Worm (Caenorhabditis elegans) whole organism, midembryonic: Measurements from ENCODE around the gene F17H10.4.

Experiments used
- T22C8.4 ChIP-seq: fragments of 200-800 bp; sonication (Bioruptor generic); IDR thresholded peaks from 2 replicates; pipeline ENCODE4 v1.3.6; 2022; ENCODE audit warnings: missing genetic modification characterization, missing compliant biosample characterization
- flt-1 ChIP-seq: fragments of 200-800 bp; sonication (Bioruptor generic); IDR thresholded peaks from 2 replicates; pipeline ENCODE4 v1.3.6; 2022; ENCODE audit warnings: missing genetic modification characterization, missing compliant biosample characterization
- klf-2 ChIP-seq: fragments of 200-800 bp; sonication (Bioruptor generic); conservative IDR thresholded peaks from 2 replicates; pipeline ENCODE4 v1.3.6; 2022; ENCODE audit warnings: missing genetic modification reagents, missing genetic modification characterization, missing compliant biosample characterization
- med-1 ChIP-seq: sonication (generic microtip); optimal IDR thresholded peaks from 2 replicates; lab custom pipeline; 2017; ENCODE audit warnings: missing genetic modification characterization, mild to moderate bottlenecking, missing compliant biosample characterization, antibody characterized with exemption, missing genetic modification reagents; ENCODE audit not compliant: insufficient read depth
- ref-1 ChIP-seq: fragments of 200-800 bp; sonication (Bioruptor generic); conservative IDR thresholded peaks from 2 replicates; pipeline ENCODE4 v1.3.6; 2022; ENCODE audit warnings: missing genetic modification reagents, missing genetic modification characterization, missing compliant biosample characterization
- ztf-23 ChIP-seq: fragments of 200-800 bp; sonication (Bioruptor generic); IDR thresholded peaks from 2 replicates; pipeline ENCODE4 v1.3.6; 2022; ENCODE audit warnings: missing genetic modification reagents, missing genetic modification characterization, missing compliant biosample characterization

DNA sequence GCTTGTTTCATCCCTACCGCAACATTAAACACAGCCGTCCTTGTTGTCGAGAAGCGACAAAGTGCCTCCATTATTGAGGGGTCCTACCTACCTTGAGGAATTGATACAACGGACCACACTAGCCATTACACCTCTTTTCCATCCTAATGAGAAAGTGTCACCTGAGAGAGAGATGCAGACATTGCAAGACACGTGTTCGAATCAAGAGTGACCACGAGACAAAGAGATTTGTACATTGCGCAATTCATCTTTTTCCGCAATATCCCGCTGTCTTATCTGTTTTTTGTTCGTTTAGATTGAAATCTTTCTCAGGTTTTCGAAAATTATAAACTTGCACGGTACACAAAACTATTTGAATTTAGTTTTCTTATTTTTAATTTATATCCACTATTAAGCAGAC, 42.8 kb upstream of the F17H10.4 start:
- TF ChIP-seq med-1 (GFP tag; lab: Kevin White, UChicago) (no peak), ztf-23 (GFP tag; lab: Robert Waterston, UW) (no peak), klf-2 (GFP tag; lab: Robert Waterston, UW) (no peak), T22C8.4 (GFP tag; lab: Robert Waterston, UW) (no peak), flt-1 (no peak), ref-1 (GFP tag; lab: Robert Waterston, UW) (no peak)
